Worm (Caenorhabditis elegans): Measurements from ENCODE around the gene T19H5.7.
"Not testable (repeated sequence)": the region's sequence is repeated elsewhere in the genome, so short reads cannot be mapped to it uniquely, and the experiment has no call there.

T19H5.7 gene

ce11 chrII:9470027-9470426 lies 9.9 kb downstream of the T19H5.7 start, which contains the start of gene T19H5.6:
T19H5.6 (minus strand) TSS chrII:9470221.
- TF ChIP-seq flt-1 (GFP tag; IDR thresholded peaks at IDR 0.05) (no peak), ama-1 (optimal IDR thresholded peaks at IDR 0.05) (no peak), pes-1 (GFP tag; IDR thresholded peaks at IDR 0.05) (no peak), hmg-4 (GFP tag; optimal IDR thresholded peaks at IDR 0.05) (no peak), ceh-13 (GFP tag; optimal IDR thresholded peaks at IDR 0.05) (no peak), tra-4 (tag; optimal IDR thresholded peaks at IDR 0.05) (no peak), scrt-1 (GFP tag; IDR thresholded peaks at IDR 0.05) (no peak), hnd-1 (tag; optimal IDR thresholded peaks at IDR 0.05) (no peak), sea-1 (GFP tag; conservative IDR thresholded peaks at IDR 0.05) (no peak), hmbx-1 (tag; optimal IDR thresholded peaks at IDR 0.05) (no peak), aly-1 (tag; optimal IDR thresholded peaks at IDR 0.05) (no peak), ets-7 (tag; optimal IDR thresholded peaks at IDR 0.05) (no peak), tbx-11 (GFP tag; IDR thresholded peaks at IDR 0.05) (no peak), ceh-36 (tag; optimal IDR thresholded peaks at IDR 0.05) (no peak)

- TF ChIP-seq scrt-1 (GFP tag; IDR thresholded peaks at IDR 0.05) (no peak), tbx-37 (GFP tag; conservative IDR thresholded peaks at IDR 0.05) (no peak), B0310.2 (tag; optimal IDR thresholded peaks at IDR 0.05) (no peak), F13C5.2 (tag; optimal IDR thresholded peaks at IDR 0.05) (no peak), hmbx-1 (tag; optimal IDR thresholded peaks at IDR 0.05) (no peak), tra-4 (tag; optimal IDR thresholded peaks at IDR 0.05) (no peak), sea-1 (GFP tag; conservative IDR thresholded peaks at IDR 0.05) (no peak), ceh-36 (tag; optimal IDR thresholded peaks at IDR 0.05) (no peak), tbx-11 (GFP tag; IDR thresholded peaks at IDR 0.05) (no peak), hnd-1 (tag; optimal IDR thresholded peaks at IDR 0.05) (no peak)
Observed at ce11 chrII:9468414-9468813, 11.5 kb downstream of the T19H5.7 start, which contains the start of gene chil-23. chil-23 (minus strand) TSS chrII:9468611.

- no peak for TF ChIP-seq F13C5.2 (tag; optimal IDR thresholded peaks at IDR 0.05)
- TF ChIP-seq hmg-4 (GFP tag; optimal IDR thresholded peaks at IDR 0.05) = no peak
- TF ChIP-seq tbx-37 (GFP tag; conservative IDR thresholded peaks at IDR 0.05) = no peak
- TF ChIP-seq ets-7 (tag; optimal IDR thresholded peaks at IDR 0.05) = no peak
- TF ChIP-seq tbx-11 (GFP tag; IDR thresholded peaks at IDR 0.05) = no peak
- TF ChIP-seq ama-1 (optimal IDR thresholded peaks at IDR 0.05) = no peak
- TF ChIP-seq tra-4 (tag; optimal IDR thresholded peaks at IDR 0.05) = no peak
- TF ChIP-seq pes-1 (GFP tag; IDR thresholded peaks at IDR 0.05) = no peak
- no peak for TF ChIP-seq scrt-1 (GFP tag; IDR thresholded peaks at IDR 0.05)
- TF ChIP-seq ceh-36 (tag; optimal IDR thresholded peaks at IDR 0.05) = no peak
- no peak for TF ChIP-seq B0310.2 (tag; optimal IDR thresholded peaks at IDR 0.05)
- no peak for TF ChIP-seq hnd-1 (tag; optimal IDR thresholded peaks at IDR 0.05)
Observed at ce11 chrII:9466095-9466494, 13.8 kb downstream of the T19H5.7 start, which contains the start of gene chil-22. chil-22 (minus strand) TSS chrII:9466195.

- not testable (repeated sequence) for TF ChIP-seq hmg-4 (GFP tag; optimal IDR thresholded peaks at IDR 0.05); F13C5.2 (tag; optimal IDR thresholded peaks at IDR 0.05); ceh-36 (tag; optimal IDR thresholded peaks at IDR 0.05)
Observed at ce11 chrII:9461881-9462280, 18.0 kb downstream of the T19H5.7 start, which contains the start of gene chil-21. chil-21 (minus strand) TSS chrII:9461981.

DNA sequence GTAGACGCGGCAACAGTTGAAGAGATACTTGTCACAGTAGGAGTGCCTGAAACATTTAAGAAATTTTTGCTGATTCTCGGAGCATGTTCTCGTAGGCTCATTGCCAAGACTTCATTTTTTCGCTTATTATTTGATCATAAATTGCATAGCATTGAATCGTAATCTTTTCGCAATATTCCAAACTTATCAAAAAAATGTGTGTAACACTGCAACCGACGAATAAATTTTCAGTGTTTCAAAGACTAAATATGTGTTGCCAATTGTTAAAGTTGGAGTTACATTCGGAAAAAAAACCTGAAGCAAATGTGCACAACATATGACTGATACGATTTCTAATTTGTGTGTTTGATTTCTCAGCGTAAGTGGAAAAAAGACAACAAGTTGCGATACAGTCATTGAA lies 20.4 kb downstream of the T19H5.7 start, which contains the start of gene R09D1.14:
Gene R09D1.14 (minus strand): TSS at position 101 of the 400 bp plus-strand sequence.
- not testable (repeated sequence) for TF ChIP-seq tbx-11 (GFP tag; IDR thresholded peaks at IDR 0.05); tbx-37 (GFP tag; conservative IDR thresholded peaks at IDR 0.05); hmbx-1 (tag; optimal IDR thresholded peaks at IDR 0.05)

DNA sequence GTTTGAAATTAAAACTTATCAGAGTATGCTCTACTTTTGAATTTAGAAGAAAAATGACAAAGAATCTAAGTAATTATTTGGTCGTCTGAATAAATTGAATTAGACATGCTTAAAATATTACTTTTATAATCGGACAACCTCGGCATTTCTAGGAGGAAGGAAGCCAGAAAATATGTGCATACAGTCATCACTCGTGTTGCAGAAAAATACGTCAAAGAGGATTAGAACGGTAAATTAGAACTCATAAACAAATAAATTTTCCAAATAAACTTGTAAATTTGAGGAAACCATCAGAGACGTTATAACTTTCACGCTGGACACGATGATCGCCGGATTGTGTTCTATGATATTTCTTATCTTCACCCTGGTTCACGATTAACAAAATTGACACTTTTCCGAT lies 25.6 kb downstream of the T19H5.7 start, which contains the start of gene chil-19:
Gene chil-19 (minus strand): TSS at position 101 of the 400 bp plus-strand sequence.
- no peak for TF ChIP-seq hmg-4 (GFP tag; optimal IDR thresholded peaks at IDR 0.05)
- TF ChIP-seq ceh-36 (tag; optimal IDR thresholded peaks at IDR 0.05) = no peak
- TF ChIP-seq sea-1 (GFP tag; conservative IDR thresholded peaks at IDR 0.05) = no peak

ce11 chrII:9452172-9452571 lies 27.7 kb downstream of the T19H5.7 start, which contains the start of gene R09D1.12:
R09D1.12 (minus strand) TSS chrII:9452272.
- TF ChIP-seq tbx-11 (GFP tag; IDR thresholded peaks at IDR 0.05); tbx-37 (GFP tag; conservative IDR thresholded peaks at IDR 0.05); pes-1 (GFP tag; IDR thresholded peaks at IDR 0.05): not testable (repeated sequence)

- TF ChIP-seq ceh-13 (GFP tag; optimal IDR thresholded peaks at IDR 0.05) (no peak), ceh-36 (tag; optimal IDR thresholded peaks at IDR 0.05) (no peak), ets-7 (tag; optimal IDR thresholded peaks at IDR 0.05) (no peak), pes-1 (GFP tag; IDR thresholded peaks at IDR 0.05) (no peak), F13C5.2 (tag; optimal IDR thresholded peaks at IDR 0.05) (no peak), tbx-11 (GFP tag; IDR thresholded peaks at IDR 0.05) (no peak), hmbx-1 (tag; optimal IDR thresholded peaks at IDR 0.05) (no peak), aly-1 (tag; optimal IDR thresholded peaks at IDR 0.05) (no peak), tra-4 (tag; optimal IDR thresholded peaks at IDR 0.05) (no peak), tbx-37 (GFP tag; conservative IDR thresholded peaks at IDR 0.05) (no peak)
Observed at ce11 chrII:9447965-9448364, 31.9 kb downstream of the T19H5.7 start, which contains the start of gene chil-18. chil-18 (plus strand) TSS chrII:9448265.

ce11 chrII:9445368-9445767 lies 34.5 kb downstream of the T19H5.7 start, which contains the start of gene R09D1.13:
R09D1.13 (minus strand) TSS chrII:9445468.
- no peak for TF ChIP-seq hmbx-1 (tag; optimal IDR thresholded peaks at IDR 0.05)
- TF ChIP-seq aly-1 (tag; optimal IDR thresholded peaks at IDR 0.05) = no peak
- no peak for TF ChIP-seq tbx-37 (GFP tag; conservative IDR thresholded peaks at IDR 0.05)
- no peak for TF ChIP-seq hnd-1 (tag; optimal IDR thresholded peaks at IDR 0.05)
- no peak for TF ChIP-seq pes-1 (GFP tag; IDR thresholded peaks at IDR 0.05)
- no peak for TF ChIP-seq B0310.2 (tag; optimal IDR thresholded peaks at IDR 0.05)
- no peak for TF ChIP-seq ceh-13 (GFP tag; optimal IDR thresholded peaks at IDR 0.05)

Measured in whole organism, early embryonic.